Fruit fly (Drosophila melanogaster) whole organism, embryonic: ENCODE results near the gene CG31525.

ENCODE experiments used
- B-H2 ChIP-seq: fragments of 200-800 bp; sonication (Bioruptor generic); optimal IDR thresholded peaks from 2 replicates; lab custom pipeline; 2018; ENCODE audit warnings: missing biosample characterization, mild to moderate bottlenecking, missing genetic modification characterization
- Bgb ChIP-seq: fragments of 200-800 bp; sonication (Bioruptor generic); IDR thresholded peaks from 2 replicates; pipeline ENCODE4 v1.3.6; 2022; ENCODE audit warnings: missing biosample characterization, missing genetic modification characterization; ENCODE audit not compliant: partially characterized antibody
- CG10321 ChIP-seq: fragments of 200-800 bp; sonication (Bioruptor generic); IDR thresholded peaks from 2 replicates; pipeline ENCODE4 v1.3.6; 2022; ENCODE audit warnings: missing biosample characterization, missing genetic modification characterization
- CG10979 ChIP-seq: fragments of 200-800 bp; sonication (Bioruptor generic); optimal IDR thresholded peaks from 2 replicates; lab custom pipeline; 2018; ENCODE audit warnings: missing biosample characterization, mild to moderate bottlenecking, missing genetic modification characterization, moderate library complexity
- CG12236 ChIP-seq: fragments of 200-800 bp; sonication (Bioruptor generic); optimal IDR thresholded peaks from 2 replicates; lab custom pipeline; 2016; ENCODE audit warnings: missing biosample characterization, missing genetic modification characterization
- CG1603 ChIP-seq: fragments of 200-800 bp; sonication (Bioruptor generic); optimal IDR thresholded peaks from 2 replicates; lab custom pipeline; 2019; ENCODE audit warnings: missing biosample characterization, mild to moderate bottlenecking, missing genetic modification characterization, moderate library complexity
- CG1792 ChIP-seq: fragments of 200-800 bp; sonication (Bioruptor generic); optimal IDR thresholded peaks from 2 replicates; lab custom pipeline; 2016; ENCODE audit warnings: missing biosample characterization, missing genetic modification characterization
- CG18011 ChIP-seq: fragments of 200-800 bp; sonication (Bioruptor generic); optimal IDR thresholded peaks from 2 replicates; lab custom pipeline; 2017; ENCODE audit warnings: missing biosample characterization, missing genetic modification characterization, mild to moderate bottlenecking, moderate library complexity, missing genotype
- CG18262 ChIP-seq: fragments of 200-800 bp; optimal IDR thresholded peaks from 3 replicates; lab custom pipeline; 2019; ENCODE audit warnings: missing biosample characterization, mild to moderate bottlenecking, missing genetic modification characterization, moderate library complexity
- CG18599 ChIP-seq: fragments of 200-800 bp; sonication (Bioruptor generic); optimal IDR thresholded peaks from 3 replicates; lab custom pipeline; 2017; ENCODE audit warnings: missing biosample characterization, missing genetic modification characterization, mild to moderate bottlenecking, moderate library complexity, missing genetic modification reagents
- CG2120 ChIP-seq: fragments of 200-800 bp; sonication (Bioruptor generic); optimal IDR thresholded peaks from 3 replicates; lab custom pipeline; 2016; ENCODE audit warnings: missing biosample characterization, missing genetic modification characterization
- CG2889 ChIP-seq: fragments of 200-800 bp; sonication (Bioruptor generic); IDR thresholded peaks from 3 replicates; pipeline ENCODE4 v1.3.6; 2022; ENCODE audit warnings: missing biosample characterization, missing genetic modification characterization
- CG33213 ChIP-seq: fragments of 200-800 bp; sonication (Bioruptor generic); optimal IDR thresholded peaks from 3 replicates; lab custom pipeline; 2016; ENCODE audit warnings: missing biosample characterization, missing genetic modification characterization
- CG4707 ChIP-seq: fragments of 200-800 bp; sonication (Bioruptor generic); optimal IDR thresholded peaks from 2 replicates; lab custom pipeline; 2018; ENCODE audit warnings: missing biosample characterization, mild to moderate bottlenecking, missing genetic modification characterization, moderate library complexity
- CG4730 ChIP-seq: fragments of 200-800 bp; sonication (Bioruptor generic); IDR thresholded peaks from 2 replicates; pipeline ENCODE4 v1.3.6; 2022; ENCODE audit warnings: missing biosample characterization, missing genetic modification characterization
- CG7928 ChIP-seq: fragments of 200-800 bp; sonication (Bioruptor generic); optimal IDR thresholded peaks from 2 replicates; lab custom pipeline; 2017; ENCODE audit warnings: missing biosample characterization, mild to moderate bottlenecking, missing genetic modification characterization
- CG9797 ChIP-seq: fragments of 200-800 bp; sonication (Bioruptor generic); optimal IDR thresholded peaks from 3 replicates; lab custom pipeline; 2018; ENCODE audit warnings: missing biosample characterization, mild to moderate bottlenecking, missing genetic modification characterization
- CG9817 ChIP-seq: fragments of 200-800 bp; sonication (Bioruptor generic); optimal IDR thresholded peaks from 2 replicates; lab custom pipeline; 2018; ENCODE audit warnings: missing biosample characterization, mild to moderate bottlenecking, missing genetic modification characterization, moderate library complexity
- D19A ChIP-seq: fragments of 200-800 bp; optimal IDR thresholded peaks from 3 replicates; lab custom pipeline; 2019; ENCODE audit warnings: missing biosample characterization, mild to moderate bottlenecking, missing genetic modification characterization, moderate library complexity
- Dad ChIP-seq: fragments of 200-800 bp; sonication (Bioruptor generic); optimal IDR thresholded peaks from 3 replicates; lab custom pipeline; 2016; ENCODE audit warnings: missing biosample characterization, missing genetic modification characterization
- Gsc ChIP-seq: fragments of 200-800 bp; sonication (Bioruptor generic); IDR thresholded peaks from 2 replicates; pipeline ENCODE4 v1.3.6; 2022; ENCODE audit warnings: missing biosample characterization, missing genetic modification characterization
- HHEX ChIP-seq: fragments of 200-800 bp; sonication (Bioruptor generic); optimal IDR thresholded peaks from 3 replicates; lab custom pipeline; 2017; ENCODE audit warnings: missing biosample characterization, mild to moderate bottlenecking, missing genetic modification characterization, missing genetic modification reagents
- HmgD ChIP-seq: fragments of 200-800 bp; sonication (Bioruptor generic); optimal IDR thresholded peaks from 3 replicates; lab custom pipeline; 2016; ENCODE audit warnings: missing biosample characterization, missing genetic modification characterization
- Hsf ChIP-seq: fragments of 200-800 bp; sonication (Bioruptor generic); optimal IDR thresholded peaks from 3 replicates; lab custom pipeline; 2016; ENCODE audit warnings: missing biosample characterization, missing genetic modification characterization
- Med ChIP-seq: fragments of 200-800 bp; sonication (Bioruptor generic); peaks from one replicate; lab custom pipeline; 2016; ENCODE audit warnings: missing biosample characterization, missing genetic modification characterization, mild to moderate bottlenecking, inconsistent platforms, moderate library complexity
- Myb ChIP-seq: fragments of 200-800 bp; sonication (Bioruptor generic); optimal IDR thresholded peaks from 2 replicates; lab custom pipeline; 2016; ENCODE audit warnings: missing biosample characterization, missing genetic modification characterization
- Scr ChIP-seq: fragments of 200-800 bp; sonication (Bioruptor generic); IDR thresholded peaks from 2 replicates; pipeline ENCODE4 v1.3.6; 2022; ENCODE audit warnings: missing biosample characterization, missing genetic modification characterization; ENCODE audit not compliant: partially characterized antibody
- Sox100B ChIP-seq: fragments of 200-800 bp; sonication (Bioruptor generic); optimal IDR thresholded peaks from 3 replicates; lab custom pipeline; 2018; ENCODE audit warnings: missing biosample characterization, mild to moderate bottlenecking, missing genetic modification characterization
- ac ChIP-seq: fragments of 200-800 bp; sonication (Bioruptor generic); optimal IDR thresholded peaks from 3 replicates; lab custom pipeline; 2017; ENCODE audit warnings: missing biosample characterization, mild to moderate bottlenecking, missing genetic modification characterization
- ara ChIP-seq: fragments of 200-800 bp; sonication (Bioruptor generic); IDR thresholded peaks from 2 replicates; pipeline ENCODE4 v1.3.6; 2022; ENCODE audit warnings: missing biosample characterization, missing genetic modification characterization
- br ChIP-seq: fragments of >200 bp; optimal IDR thresholded peaks from 2 replicates; lab custom pipeline; 2017
- caup ChIP-seq: fragments of 200-800 bp; sonication (Bioruptor generic); optimal IDR thresholded peaks from 3 replicates; lab custom pipeline; 2017; ENCODE audit warnings: missing biosample characterization, mild to moderate bottlenecking, missing genetic modification characterization, moderate library complexity; ENCODE audit not compliant: severe bottlenecking
- crp ChIP-seq, 2 experiments: fragments of 200-800 bp; sonication (Bioruptor generic); optimal IDR thresholded peaks; 2 replicates in 1 of 2; 3 replicates in 1 of 2; lab custom pipeline; 2017; ENCODE audit warnings: missing biosample characterization in 2 of 2, missing genetic modification characterization in 2 of 2, mild to moderate bottlenecking in 1 of 2, moderate library complexity in 1 of 2
- dmrt11E ChIP-seq: fragments of 200-800 bp; sonication (Bioruptor generic); optimal IDR thresholded peaks from 3 replicates; lab custom pipeline; 2018; ENCODE audit warnings: missing biosample characterization, mild to moderate bottlenecking, missing genetic modification characterization, moderate library complexity
- dysf ChIP-seq: fragments of 200-800 bp; sonication (Bioruptor generic); IDR thresholded peaks from 3 replicates; pipeline ENCODE4 v1.3.6; 2022; ENCODE audit warnings: missing biosample characterization, missing genetic modification characterization
- ems ChIP-seq: fragments of 200-800 bp; sonication (Bioruptor generic); optimal IDR thresholded peaks from 3 replicates; lab custom pipeline; 2016; ENCODE audit warnings: missing biosample characterization, missing genetic modification characterization
- ewg ChIP-seq: fragments of 200-800 bp; sonication (Bioruptor generic); optimal IDR thresholded peaks from 3 replicates; lab custom pipeline; 2017; ENCODE audit warnings: mild to moderate bottlenecking, missing biosample characterization, missing genetic modification reagents, missing genetic modification characterization
- gcm2 ChIP-seq: fragments of 200-800 bp; sonication (Bioruptor generic); optimal IDR thresholded peaks from 2 replicates; lab custom pipeline; 2016; ENCODE audit warnings: missing biosample characterization, missing genetic modification characterization
- gfzf ChIP-seq: fragments of 200-800 bp; sonication (Bioruptor generic); optimal IDR thresholded peaks from 2 replicates; lab custom pipeline; 2016; ENCODE audit warnings: missing biosample characterization, mild to moderate bottlenecking, missing genetic modification characterization, moderate library complexity
- ind ChIP-seq: fragments of 200-800 bp; sonication (Bioruptor generic); optimal IDR thresholded peaks from 3 replicates; lab custom pipeline; 2016; ENCODE audit warnings: missing biosample characterization, missing genetic modification characterization
- insv ChIP-seq, 2 experiments: fragments of 200-800 bp; sonication (Bioruptor generic); optimal IDR thresholded peaks; 3 replicates each; lab custom pipeline; 2016 to 2018; ENCODE audit warnings: missing biosample characterization in 2 of 2, missing genetic modification characterization in 2 of 2
- maf-S ChIP-seq: fragments of 200-800 bp; sonication (Bioruptor generic); optimal IDR thresholded peaks from 2 replicates; lab custom pipeline; 2016; ENCODE audit warnings: missing biosample characterization, missing genetic modification characterization
- nerfin-2 ChIP-seq: fragments of 200-800 bp; sonication (Bioruptor generic); IDR thresholded peaks from 2 replicates; pipeline ENCODE4 v1.3.6; 2022; ENCODE audit warnings: missing biosample characterization, missing genetic modification characterization; ENCODE audit not compliant: partially characterized antibody
- sqz ChIP-seq: fragments of 200-800 bp; sonication (Bioruptor generic); optimal IDR thresholded peaks from 3 replicates; lab custom pipeline; 2018; ENCODE audit warnings: missing biosample characterization, mild to moderate bottlenecking, missing genetic modification characterization
- sr ChIP-seq: fragments of 200-800 bp; sonication (Bioruptor generic); IDR thresholded peaks from 3 replicates; pipeline ENCODE4 v1.3.6; 2022; ENCODE audit warnings: missing biosample characterization, missing genetic modification characterization
- tgo ChIP-seq: fragments of 200-800 bp; sonication (Bioruptor generic); IDR thresholded peaks from 3 replicates; pipeline ENCODE4 v1.3.6; 2022; ENCODE audit warnings: missing biosample characterization, missing genetic modification characterization
- tin ChIP-seq: fragments of 200-800 bp; sonication (Bioruptor generic); optimal IDR thresholded peaks from 3 replicates; lab custom pipeline; 2016; ENCODE audit warnings: missing biosample characterization, missing genetic modification characterization
- tna ChIP-seq: fragments of 200-800 bp; sonication (Bioruptor generic); IDR thresholded peaks from 2 replicates; pipeline ENCODE4 v1.3.6; 2022; ENCODE audit warnings: missing biosample characterization, missing genetic modification characterization; ENCODE audit not compliant: partially characterized antibody
- unpg ChIP-seq: fragments of 200-800 bp; sonication (Bioruptor generic); optimal IDR thresholded peaks from 3 replicates; lab custom pipeline; 2018; ENCODE audit warnings: missing biosample characterization, mild to moderate bottlenecking, missing genetic modification characterization, moderate library complexity

Gene CG31525

dm6 chr3R:4433441-4434077 lies 6.7 kb downstream of the CG31525 start, which contains the start of the genes eIF3a and CG1074 (continued):
- TF ChIP-seq caup (GFP tag; lab: Kevin White, UChicago), result peak; percentile 78
- TF ChIP-seq tgo (GFP tag; lab: Robert Waterston, UW), result no peak; the same call in 2 of the 3 replicates
- TF ChIP-seq CG7928, result peak; percentile 84
- TF ChIP-seq gcm2 (GFP tag; lab: Kevin White, UChicago), result peak; percentile 51
- no peak for TF ChIP-seq CG4707
- TF ChIP-seq Dad (GFP tag; lab: Kevin White, UChicago), result peak; percentile 75
- peak; percentile 56 for TF ChIP-seq CG10979
- TF ChIP-seq CG4730 (GFP tag; lab: Robert Waterston, UW), result peak; percentile 38; the same call in 1 of the 2 replicates
- TF ChIP-seq Myb (GFP tag; lab: Kevin White, UChicago), result peak; percentile 70
- peak; percentile 97 for TF ChIP-seq Scr (GFP tag; lab: Robert Waterston, UW)
- peak; percentile 89 for TF ChIP-seq B-H2 (GFP tag; lab: Kevin White, UChicago)
- peak; percentile 40; the same call in 1 of the 3 replicates for TF ChIP-seq dysf
- peak; percentile 69; the same call in 2 of the 3 replicates for TF ChIP-seq sr (GFP tag; lab: Robert Waterston, UW)
- peak; percentile 91 for TF ChIP-seq CG1603 (tag; lab: Kevin White, UChicago)
- TF ChIP-seq crp (GFP tag; optimal IDR thresholded peaks at IDR 0.05; lab: Kevin White, UChicago), result peak in 1 of 2 experiments; percentile 59
- TF ChIP-seq ind (GFP tag; lab: Kevin White, UChicago), result peak; percentile 16
- no peak for TF ChIP-seq br (lab: Kevin White, UChicago)
- peak; percentile 51 for TF ChIP-seq CG9817 (tag; lab: Kevin White, UChicago)
- TF ChIP-seq HHEX, result peak; percentile 74
- peak; percentile 99 for TF ChIP-seq Bgb (GFP tag; lab: Robert Waterston, UW)
- peak; percentile 94 for TF ChIP-seq nerfin-2 (GFP tag; lab: Robert Waterston, UW)
- TF ChIP-seq Sox100B, result no peak
- TF ChIP-seq ara (GFP tag; lab: Robert Waterston, UW), result peak; percentile 47; the same call in 1 of the 2 replicates
- peak; percentile 94 for TF ChIP-seq tna (GFP tag; lab: Robert Waterston, UW)
- peak; percentile 69 for TF ChIP-seq CG18011 (GFP tag; lab: Kevin White, UChicago)
- peak in 1 of 2 experiments; percentile 60 for TF ChIP-seq insv (GFP tag; optimal IDR thresholded peaks at IDR 0.05; lab: Kevin White, UChicago)
- peak; percentile 65 for TF ChIP-seq maf-S (GFP tag; lab: Kevin White, UChicago)
- peak; percentile 39; the same call in 1 of the 2 replicates for TF ChIP-seq CG10321 (GFP tag; lab: Robert Waterston, UW)
- TF ChIP-seq D19A (tag; lab: Kevin White, UChicago), result no peak
- no peak for TF ChIP-seq sqz (GFP tag; lab: Kevin White, UChicago)
- TF ChIP-seq ewg, result peak; percentile 62
- TF ChIP-seq CG18262, result peak; percentile 44
- TF ChIP-seq CG9797 (GFP tag; lab: Kevin White, UChicago), result peak; percentile 73
- peak; percentile 97 for TF ChIP-seq Med (GFP tag; lab: Kevin White, UChicago)
- peak; percentile 35 for TF ChIP-seq dmrt11E (tag; lab: Kevin White, UChicago)
- TF ChIP-seq CG2889 (GFP tag; lab: Robert Waterston, UW), result no peak
- peak; percentile 60 for TF ChIP-seq ac (GFP tag; lab: Kevin White, UChicago)
- TF ChIP-seq Hsf (GFP tag; lab: Kevin White, UChicago), result peak; percentile 65
- TF ChIP-seq CG2120 (GFP tag; lab: Kevin White, UChicago), result peak; percentile 73
- TF ChIP-seq CG33213 (GFP tag; lab: Kevin White, UChicago), result peak; percentile 78
- TF ChIP-seq tin, result peak; percentile 64
- TF ChIP-seq Gsc, result no peak
- peak; percentile 69 for TF ChIP-seq CG1792 (GFP tag; lab: Kevin White, UChicago)
- TF ChIP-seq CG12236 (GFP tag; lab: Kevin White, UChicago), result peak; percentile 5
- TF ChIP-seq unpg, result no peak
- TF ChIP-seq gfzf (GFP tag; lab: Kevin White, UChicago), result peak; percentile 51
- TF ChIP-seq ems (GFP tag; lab: Kevin White, UChicago), result peak; percentile 57
- no peak for TF ChIP-seq CG18599 (GFP tag; lab: Kevin White, UChicago)
- peak; percentile 80 for TF ChIP-seq HmgD (GFP tag; lab: Kevin White, UChicago)
